Fruit fly (Drosophila melanogaster) whole organism, pupa: ENCODE data around the gene Vps39.

Experiments
- CG10348 ChIP-seq: fragments of 200-800 bp; sonication (Bioruptor generic); IDR thresholded peaks from 2 replicates; pipeline ENCODE4 v1.3.6; 2022; ENCODE audit warnings: missing biosample characterization, missing genetic modification characterization
- CG12605 ChIP-seq: fragments of 200-800 bp; sonication (Bioruptor generic); IDR thresholded peaks from 2 replicates; pipeline ENCODE4 v1.3.6; 2022; ENCODE audit warnings: missing biosample characterization, missing genetic modification characterization
- CG13204 ChIP-seq: fragments of 200-800 bp; sonication (Bioruptor generic); optimal IDR thresholded peaks from 2 replicates; lab custom pipeline; 2018; ENCODE audit warnings: missing biosample characterization, mild to moderate bottlenecking, missing genetic modification characterization, moderate library complexity
- CG14655 ChIP-seq: fragments of 200-800 bp; sonication (Bioruptor generic); optimal IDR thresholded peaks from 3 replicates; lab custom pipeline; 2017; ENCODE audit warnings: mild to moderate bottlenecking, missing biosample characterization, missing genetic modification reagents, missing genetic modification characterization
- CG15710 ChIP-seq: fragments of 200-800 bp; sonication (Bioruptor generic); optimal IDR thresholded peaks from 2 replicates; lab custom pipeline; 2018; ENCODE audit warnings: missing biosample characterization, mild to moderate bottlenecking, missing genetic modification characterization, moderate library complexity
- CG17806 ChIP-seq: fragments of 200-800 bp; sonication (Bioruptor generic); optimal IDR thresholded peaks from 2 replicates; lab custom pipeline; 2018; ENCODE audit warnings: missing biosample characterization, mild to moderate bottlenecking, missing genetic modification characterization, moderate library complexity
- CG32121 ChIP-seq: fragments of 200-800 bp; sonication (Bioruptor generic); IDR thresholded peaks from 2 replicates; pipeline ENCODE4 v1.3.6; 2022; ENCODE audit warnings: missing biosample characterization, missing genetic modification characterization
- CG34367 ChIP-seq: fragments of 200-800 bp; sonication (Bioruptor generic); optimal IDR thresholded peaks from 2 replicates; lab custom pipeline; 2018; ENCODE audit warnings: missing biosample characterization, mild to moderate bottlenecking, missing genetic modification characterization
- CG4496 ChIP-seq: fragments of 200-800 bp; sonication (Bioruptor generic); IDR thresholded peaks from 3 replicates; pipeline ENCODE4 v1.3.6; 2022; ENCODE audit warnings: missing biosample characterization, missing genetic modification characterization
- CG8159 ChIP-seq: fragments of 200-800 bp; sonication (Bioruptor generic); optimal IDR thresholded peaks from 3 replicates; lab custom pipeline; 2018; ENCODE audit warnings: missing biosample characterization, mild to moderate bottlenecking, missing genetic modification characterization, moderate library complexity
- CG8301 ChIP-seq: fragments of 200-800 bp; sonication (Bioruptor generic); optimal IDR thresholded peaks from 2 replicates; lab custom pipeline; 2018; ENCODE audit warnings: missing biosample characterization, mild to moderate bottlenecking, missing genetic modification characterization
- CG9948 ChIP-seq: fragments of 200-800 bp; sonication (Bioruptor generic); optimal IDR thresholded peaks from 2 replicates; lab custom pipeline; 2018; ENCODE audit warnings: missing biosample characterization, mild to moderate bottlenecking, missing genetic modification characterization, moderate library complexity
- D1 ChIP-seq: fragments of 200-800 bp; sonication (Bioruptor generic); optimal IDR thresholded peaks from 2 replicates; lab custom pipeline; 2018; ENCODE audit warnings: missing biosample characterization, mild to moderate bottlenecking, missing genetic modification characterization, moderate library complexity
- EcR ChIP-seq: fragments of 200-800 bp; sonication (Bioruptor generic); optimal IDR thresholded peaks from 3 replicates; lab custom pipeline; 2019; ENCODE audit warnings: missing biosample characterization, missing genetic modification characterization, mild to moderate bottlenecking, moderate library complexity, missing genetic modification reagents
- Ets98B ChIP-seq: fragments of 200-800 bp; sonication (Bioruptor generic); IDR thresholded peaks from 2 replicates; pipeline ENCODE4 v1.3.6; 2022; ENCODE audit warnings: missing biosample characterization, missing genetic modification characterization
- Pif1A ChIP-seq: fragments of 200-800 bp; sonication (Bioruptor generic); optimal IDR thresholded peaks from 3 replicates; lab custom pipeline; 2016; ENCODE audit warnings: missing biosample characterization, missing genetic modification characterization
- Pif1B ChIP-seq: fragments of 200-800 bp; sonication (Bioruptor generic); optimal IDR thresholded peaks from 3 replicates; lab custom pipeline; 2016; ENCODE audit warnings: missing biosample characterization, missing genetic modification characterization
- Snoo ChIP-seq: fragments of 200-800 bp; sonication (Bioruptor generic); optimal IDR thresholded peaks from 3 replicates; lab custom pipeline; 2017; ENCODE audit warnings: missing biosample characterization, mild to moderate bottlenecking, missing genetic modification characterization, inconsistent platforms
- fd96Ca ChIP-seq: fragments of 200-800 bp; sonication (Bioruptor generic); IDR thresholded peaks from 3 replicates; pipeline ENCODE4 v1.3.6; 2022; ENCODE audit warnings: missing biosample characterization, missing genetic modification characterization
- gl ChIP-seq: fragments of 200-800 bp; sonication (Bioruptor generic); optimal IDR thresholded peaks from 2 replicates; lab custom pipeline; 2018; ENCODE audit warnings: missing biosample characterization, mild to moderate bottlenecking, missing genetic modification characterization
- rn ChIP-seq: fragments of 200-800 bp; sonication (Bioruptor generic); IDR thresholded peaks from 2 replicates; pipeline ENCODE4 v1.3.6; 2022; ENCODE audit warnings: missing biosample characterization, missing genetic modification characterization

Gene Vps39

dm6 chr3R:18311368-18311919 lies 37.2 kb upstream of the Vps39 start:
- TF ChIP-seq D1 (no peak), CG34367 (tag; lab: Kevin White, UChicago) (peak; percentile 8), CG15710 (tag; lab: Kevin White, UChicago) (peak; percentile 60), CG32121 (GFP tag; lab: Robert Waterston, UW) (0 out of 2 replicates have a peak, but pooled peaks have one; percentile 26), CG12605 (GFP tag; lab: Robert Waterston, UW) (0 out of 2 replicates have a peak, but pooled peaks have one; percentile 13), CG4496 (GFP tag; lab: Robert Waterston, UW) (peak; percentile 76), Snoo (no peak), CG14655 (GFP tag; lab: Kevin White, UChicago) (peak; percentile 34), CG13204 (peak; percentile 85), CG8159 (tag; lab: Kevin White, UChicago) (peak; percentile 74), Pif1A (no peak), rn (no peak), Pif1B (GFP tag; lab: Kevin White, UChicago) (no peak), fd96Ca (GFP tag; lab: Robert Waterston, UW) (peak; percentile 70; the same call in 2 of the 3 replicates), EcR (peak; percentile 84), CG10348 (GFP tag; lab: Robert Waterston, UW) (0 out of 2 replicates have a peak, but pooled peaks have one; percentile 18), CG17806 (tag; lab: Kevin White, UChicago) (no peak), CG8301 (tag; lab: Kevin White, UChicago) (peak; percentile 13), CG9948 (peak; percentile 49), Ets98B (GFP tag; lab: Robert Waterston, UW) (peak; percentile 47; the same call in 1 of the 2 replicates), gl (tag; lab: Kevin White, UChicago) (peak; percentile 42)

dm6 chr3R:18310766-18311367 lies 36.6 kb upstream of the Vps39 start:
- TF ChIP-seq CG14655 (GFP tag; lab: Kevin White, UChicago) (no peak), Snoo (no peak), Ets98B (GFP tag; lab: Robert Waterston, UW) (peak; percentile 50), CG32121 (GFP tag; lab: Robert Waterston, UW) (0 out of 2 replicates have a peak, but pooled peaks have one; percentile 15), Pif1A (no peak), gl (tag; lab: Kevin White, UChicago) (no peak), CG13204 (peak; percentile 32), CG10348 (GFP tag; lab: Robert Waterston, UW) (no peak), CG4496 (GFP tag; lab: Robert Waterston, UW) (peak; percentile 59; the same call in 2 of the 3 replicates), fd96Ca (GFP tag; lab: Robert Waterston, UW) (peak; percentile 57; the same call in 1 of the 3 replicates), EcR (peak; percentile 28), CG8159 (tag; lab: Kevin White, UChicago) (peak; percentile 76), CG8301 (tag; lab: Kevin White, UChicago) (no peak), CG15710 (tag; lab: Kevin White, UChicago) (peak; percentile 66), Pif1B (GFP tag; lab: Kevin White, UChicago) (no peak), CG17806 (tag; lab: Kevin White, UChicago) (peak; percentile 2), CG9948 (peak; percentile 64), CG12605 (GFP tag; lab: Robert Waterston, UW) (0 out of 2 replicates have a peak, but pooled peaks have one; percentile 11), rn (no peak), D1 (peak; percentile 33), CG34367 (tag; lab: Kevin White, UChicago) (no peak)
- TF ChIP-seq, all 21 proteins: peak for 12

- TF ChIP-seq CG4496 (GFP tag; lab: Robert Waterston, UW) (0 out of 3 replicates have a peak, but pooled peaks have one; percentile 7), Ets98B (GFP tag; lab: Robert Waterston, UW) (no peak), CG13204 (no peak), CG32121 (GFP tag; lab: Robert Waterston, UW) (no peak), CG15710 (tag; lab: Kevin White, UChicago) (no peak)
These were observed 35.7 kb upstream of the Vps39 start for dm6 chr3R:18309910-18310309.

- TF ChIP-seq gl (tag; lab: Kevin White, UChicago) = no peak
- TF ChIP-seq D1 = no peak
- TF ChIP-seq CG10348 (GFP tag; lab: Robert Waterston, UW) = no peak
- TF ChIP-seq Snoo = no peak
- no peak for TF ChIP-seq CG13204
- TF ChIP-seq Pif1A = no peak
- TF ChIP-seq CG17806 (tag; lab: Kevin White, UChicago) = no peak
- TF ChIP-seq CG14655 (GFP tag; lab: Kevin White, UChicago) = no peak
- TF ChIP-seq CG12605 (GFP tag; lab: Robert Waterston, UW) = no peak
- TF ChIP-seq Ets98B (GFP tag; lab: Robert Waterston, UW) = no peak
- no peak for TF ChIP-seq Pif1B (GFP tag; lab: Kevin White, UChicago)
- no peak for TF ChIP-seq CG8301 (tag; lab: Kevin White, UChicago)
- TF ChIP-seq rn = no peak
- TF ChIP-seq CG34367 (tag; lab: Kevin White, UChicago) = no peak
These were observed 28.5 kb upstream of the Vps39 start, which contains the start of gene CG7126 for dm6 chr3R:18302749-18303148. Gene CG7126 (minus strand): TSS chr3R:18302849.

dm6 chr3R:18301569-18301968 lies 27.3 kb upstream of the Vps39 start, which contains the start of gene Polr1E:
Gene Polr1E (minus strand): TSS chr3R:18301728.
- TF ChIP-seq D1 (peak; percentile 76), CG9948 (no peak)

- TF ChIP-seq CG13204 (no peak), CG32121 (GFP tag; lab: Robert Waterston, UW) (no peak), fd96Ca (GFP tag; lab: Robert Waterston, UW) (peak; percentile 59), CG34367 (tag; lab: Kevin White, UChicago) (peak; percentile 51), CG8159 (tag; lab: Kevin White, UChicago) (no peak), CG4496 (GFP tag; lab: Robert Waterston, UW) (peak; percentile 76; the same call in 1 of the 3 replicates), CG14655 (GFP tag; lab: Kevin White, UChicago) (no peak), CG9948 (peak; percentile 43), CG15710 (tag; lab: Kevin White, UChicago) (peak; percentile 68), CG12605 (GFP tag; lab: Robert Waterston, UW) (0 out of 2 replicates have a peak, but pooled peaks have one; percentile 42), rn (0 out of 2 replicates have a peak, but pooled peaks have one; percentile 8), Ets98B (GFP tag; lab: Robert Waterston, UW) (peak; percentile 62), Snoo (peak; percentile 20), CG17806 (tag; lab: Kevin White, UChicago) (peak; percentile 58), CG8301 (tag; lab: Kevin White, UChicago) (peak; percentile 29)
These were observed 24.7 kb upstream of the Vps39 start, which contains the start of gene Dlc90F for dm6 chr3R:18298900-18299321. Gene Dlc90F (plus strand): TSS chr3R:18299229.
